Fruit fly (Drosophila melanogaster): ENCODE data around the gene msl-2.

Gene msl-2

DNA sequence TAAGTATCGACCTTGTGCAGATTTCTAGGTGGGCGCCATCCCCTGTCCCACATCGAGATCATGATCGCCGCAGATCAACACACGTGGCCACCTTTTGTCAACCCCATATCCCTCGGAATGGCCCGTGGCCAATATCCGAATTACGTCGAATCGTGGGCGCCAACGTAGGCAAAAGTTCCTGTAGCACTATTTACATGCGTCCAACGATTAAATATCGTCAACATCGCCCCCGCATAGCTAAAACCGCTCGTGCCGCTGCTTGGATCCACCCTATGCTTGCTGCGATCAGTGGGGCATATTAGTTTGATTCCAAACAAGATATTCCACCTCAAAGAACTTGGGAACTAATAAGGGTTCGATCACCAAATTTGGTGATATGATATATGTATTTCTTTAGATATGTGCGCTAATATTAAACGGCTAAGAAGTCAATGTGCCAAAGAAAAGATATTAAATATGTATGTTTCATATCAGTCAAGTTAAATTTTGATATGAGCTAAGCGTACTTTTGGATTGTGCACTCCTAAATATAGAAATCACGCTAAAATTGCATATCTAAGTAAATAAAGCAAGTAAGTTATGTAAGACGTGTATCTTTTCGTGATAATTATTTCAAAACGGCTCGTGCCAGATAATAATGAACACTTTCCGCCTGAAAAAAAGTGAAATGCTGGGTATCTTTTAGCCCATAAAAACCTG is 11.3 kb upstream of the msl-2 start:
- TF ChIP-seq pan (optimal IDR thresholded peaks at IDR 0.05) (no peak), tai (GFP tag; optimal IDR thresholded peaks at IDR 0.05) (no peak), brk (GFP tag; optimal IDR thresholded peaks at IDR 0.05) (no peak), Abd-B (GFP tag; optimal IDR thresholded peaks at IDR 0.05) (no peak), lola (GFP tag; optimal IDR thresholded peaks at IDR 0.05) (no peak), rgr (GFP tag; optimal IDR thresholded peaks at IDR 0.05) (no peak), CrebA (GFP tag; optimal IDR thresholded peaks at IDR 0.05; ENCODE audit: borderline replicate concordance) (no peak), Rel (GFP tag; optimal IDR thresholded peaks at IDR 0.05) (no peak), Rel (tag; optimal IDR thresholded peaks at IDR 0.05) (no peak), woc (GFP tag; optimal IDR thresholded peaks at IDR 0.05) (peak; percentile 10), sv (GFP tag; optimal IDR thresholded peaks at IDR 0.05) (peak; percentile 2), sage (GFP tag; optimal IDR thresholded peaks at IDR 0.05) (no peak), foxo (GFP tag; optimal IDR thresholded peaks at IDR 0.05) (peak in 1 of 2 experiments; percentile 1), Hnf4 (GFP tag; optimal IDR thresholded peaks at IDR 0.05) (no peak)

DNA sequence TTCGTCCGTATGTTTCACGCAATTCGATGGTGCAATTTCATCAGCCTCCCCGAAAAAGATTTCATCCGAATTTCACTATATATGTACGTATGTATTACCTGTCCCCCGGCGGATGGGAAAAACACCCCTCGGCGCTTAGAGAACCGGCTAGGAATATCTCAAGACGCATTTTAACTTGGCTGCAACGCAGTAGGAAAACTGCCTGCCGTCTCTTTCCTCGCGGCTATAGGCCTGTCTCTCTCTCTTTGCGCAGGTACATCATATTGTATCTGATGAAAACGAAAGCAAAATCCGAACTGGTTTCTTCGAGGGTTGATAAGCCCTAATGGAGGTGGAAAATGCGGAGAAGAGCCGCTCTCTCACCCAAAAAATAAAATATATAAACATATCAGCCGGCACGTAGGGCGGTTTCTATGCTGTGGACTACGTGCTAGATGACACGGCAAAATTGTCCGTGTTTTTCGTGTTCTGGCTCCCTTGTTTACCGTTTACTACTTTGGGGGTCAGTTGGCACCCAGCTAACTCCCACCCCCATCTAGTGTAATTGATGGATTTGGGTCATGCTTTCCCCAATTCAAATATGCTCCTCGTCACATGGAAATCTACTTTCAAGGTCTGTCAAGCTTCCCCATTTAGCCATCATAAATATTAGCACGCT is 10.6 kb upstream of the msl-2 start:
- TF ChIP-seq CrebA (GFP tag; optimal IDR thresholded peaks at IDR 0.05; ENCODE audit: borderline replicate concordance), result no peak
- peak; percentile 9 for TF ChIP-seq Hr83 (GFP tag; optimal IDR thresholded peaks at IDR 0.05; ENCODE audit: poor library complexity, severe bottlenecking)

DNA sequence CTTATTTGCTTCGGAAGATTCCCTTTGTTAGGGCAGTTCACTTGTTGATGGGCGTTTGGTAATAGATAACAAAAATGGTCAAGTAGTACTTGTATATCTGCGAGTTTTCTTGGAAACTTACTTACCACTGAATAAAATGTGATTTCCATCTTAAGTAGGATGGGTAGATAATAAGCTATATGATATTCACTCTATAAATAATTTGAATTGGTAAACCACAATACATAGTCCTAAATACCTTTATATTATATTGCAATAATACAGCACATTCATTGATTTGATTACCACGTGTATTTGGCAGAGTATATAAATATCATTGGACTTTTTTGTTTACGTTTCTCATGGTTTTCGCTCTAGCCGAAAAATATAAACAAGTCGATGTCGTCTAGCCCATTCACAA is 10.0 kb upstream of the msl-2 start:
- TF ChIP-seq HLH106 (tag; optimal IDR thresholded peaks at IDR 0.05), result peak; percentile 3
- no peak for TF ChIP-seq woc (GFP tag; optimal IDR thresholded peaks at IDR 0.05)
- TF ChIP-seq psq (GFP tag; optimal IDR thresholded peaks at IDR 0.05), result no peak
- TF ChIP-seq ey (GFP tag; optimal IDR thresholded peaks at IDR 0.05), result peak; percentile 11
- TF ChIP-seq rgr (GFP tag; optimal IDR thresholded peaks at IDR 0.05), result peak; percentile 27
- no peak for TF ChIP-seq tai (GFP tag; optimal IDR thresholded peaks at IDR 0.05)
- TF ChIP-seq Rel (GFP tag; optimal IDR thresholded peaks at IDR 0.05), result no peak
- no peak for TF ChIP-seq Rel (tag; optimal IDR thresholded peaks at IDR 0.05)
- TF ChIP-seq foxo (GFP tag; optimal IDR thresholded peaks at IDR 0.05), result peak in 1 of 2 experiments; percentile 35
- TF ChIP-seq dmrt93B (GFP tag; optimal IDR thresholded peaks at IDR 0.05), result peak; percentile 10
- TF ChIP-seq fru (GFP tag; optimal IDR thresholded peaks at IDR 0.05), result peak; percentile 41

DNA sequence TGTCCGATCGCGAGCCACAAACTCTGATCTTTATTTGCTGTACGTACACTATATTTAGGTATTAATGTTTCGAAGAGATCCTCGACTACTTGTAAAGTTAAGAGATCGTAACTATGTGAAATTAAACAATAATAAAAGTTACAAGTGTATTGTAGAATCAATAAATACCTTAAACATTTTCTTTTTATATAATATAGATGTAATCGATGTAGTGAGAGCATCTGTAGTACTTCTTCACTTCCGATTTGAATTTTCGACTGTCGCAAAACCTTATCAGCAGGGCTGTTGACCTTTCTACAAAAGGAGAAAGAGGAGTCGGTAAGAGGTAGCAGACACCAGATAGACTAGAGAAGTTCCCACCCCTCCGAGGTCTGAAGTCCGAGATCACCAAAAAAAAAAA is 9.3 kb upstream of the msl-2 start:
- TF ChIP-seq br (GFP tag; optimal IDR thresholded peaks at IDR 0.05) (no peak), Vsx2 (GFP tag; optimal IDR thresholded peaks at IDR 0.05; ENCODE audit: partially characterized antibody) (no peak), sv (GFP tag; optimal IDR thresholded peaks at IDR 0.05) (no peak), foxo (GFP tag; optimal IDR thresholded peaks at IDR 0.05) (peak in 1 of 2 experiments; percentile 28), pan (optimal IDR thresholded peaks at IDR 0.05) (no peak), CrebA (GFP tag; optimal IDR thresholded peaks at IDR 0.05; ENCODE audit: borderline replicate concordance) (no peak), fru (GFP tag; optimal IDR thresholded peaks at IDR 0.05) (peak; percentile 29), CG32264 (GFP tag; optimal IDR thresholded peaks at IDR 0.05) (no peak), rgr (GFP tag; optimal IDR thresholded peaks at IDR 0.05) (peak; percentile 57), jim (GFP tag; optimal IDR thresholded peaks at IDR 0.05) (no peak), usp (GFP tag; optimal IDR thresholded peaks at IDR 0.05) (no peak), lola (GFP tag; optimal IDR thresholded peaks at IDR 0.05) (no peak), Rel (GFP tag; optimal IDR thresholded peaks at IDR 0.05) (no peak), Rel (tag; optimal IDR thresholded peaks at IDR 0.05) (peak; percentile 14), Abd-B (GFP tag; optimal IDR thresholded peaks at IDR 0.05) (no peak), HLH106 (tag; optimal IDR thresholded peaks at IDR 0.05) (peak; percentile 45), sage (GFP tag; optimal IDR thresholded peaks at IDR 0.05) (no peak), brk (GFP tag; optimal IDR thresholded peaks at IDR 0.05) (no peak), GATAd (GFP tag; optimal IDR thresholded peaks at IDR 0.05) (no peak), Hr83 (GFP tag; optimal IDR thresholded peaks at IDR 0.05; ENCODE audit: poor library complexity, severe bottlenecking) (no peak), dmrt93B (GFP tag; optimal IDR thresholded peaks at IDR 0.05) (no peak), psq (GFP tag; optimal IDR thresholded peaks at IDR 0.05) (peak; percentile 38), Jra (GFP tag; optimal IDR thresholded peaks at IDR 0.05) (no peak), dsf (GFP tag; optimal IDR thresholded peaks at IDR 0.05; ENCODE audit: borderline replicate concordance) (no peak), Mio (GFP tag; optimal IDR thresholded peaks at IDR 0.05) (no peak), dl (GFP tag; optimal IDR thresholded peaks at IDR 0.05; ENCODE audit: insufficient read depth in 1 of 2, partially characterized antibody in 2 of 2) (no peak), Dif (GFP tag; optimal IDR thresholded peaks at IDR 0.05; ENCODE audit: partially characterized antibody) (no peak), CG9705 (GFP tag; optimal IDR thresholded peaks at IDR 0.05) (no peak), woc (GFP tag; optimal IDR thresholded peaks at IDR 0.05) (no peak), Dfd (GFP tag; optimal IDR thresholded peaks at IDR 0.05) (no peak), OdsH (GFP tag; optimal IDR thresholded peaks at IDR 0.05) (peak; percentile 40), tai (GFP tag; optimal IDR thresholded peaks at IDR 0.05) (no peak), N (GFP tag; optimal IDR thresholded peaks at IDR 0.05) (no peak), ey (GFP tag; optimal IDR thresholded peaks at IDR 0.05) (peak; percentile 31), Hr78 (GFP tag; optimal IDR thresholded peaks at IDR 0.05) (no peak), h (GFP tag; optimal IDR thresholded peaks at IDR 0.05) (peak; percentile 57), Sp1 (GFP tag; optimal IDR thresholded peaks at IDR 0.05) (peak; percentile 41), Hnf4 (GFP tag; optimal IDR thresholded peaks at IDR 0.05) (peak; percentile 87)

Measured in whole organism, wandering third instar larva.